Fruit fly (Drosophila melanogaster) whole organism, embryonic: ENCODE data around the gene cert.

Source experiments
- Ada2b ChIP-seq: fragments of 200-800 bp; sonication (Bioruptor generic); IDR thresholded peaks from 2 replicates; pipeline ENCODE4 v1.3.6; 2022; ENCODE audit warnings: missing biosample characterization, missing genetic modification characterization
- Adf1 ChIP-seq: fragments of 200-800 bp; sonication (Bioruptor generic); IDR thresholded peaks from 2 replicates; pipeline ENCODE4 v1.3.6; 2022; ENCODE audit warnings: missing biosample characterization, missing genetic modification characterization
- Atf-2 ChIP-seq: fragments of 200-800 bp; sonication (Bioruptor generic); optimal IDR thresholded peaks from 2 replicates; lab custom pipeline; 2016; ENCODE audit warnings: missing biosample characterization, missing genetic modification characterization
- Bdp1 ChIP-seq: fragments of 200-800 bp; sonication (Bioruptor generic); optimal IDR thresholded peaks from 3 replicates; lab custom pipeline; 2016; ENCODE audit warnings: missing biosample characterization, missing genetic modification characterization
- CG10274 ChIP-seq: fragments of 200-800 bp; sonication (Bioruptor generic); optimal IDR thresholded peaks from 3 replicates; lab custom pipeline; 2017; ENCODE audit warnings: missing biosample characterization, mild to moderate bottlenecking, missing genetic modification characterization
- CG10366 ChIP-seq: fragments of 200-800 bp; sonication (Bioruptor generic); IDR thresholded peaks from 2 replicates; pipeline ENCODE4 v1.3.6; 2022; ENCODE audit warnings: missing biosample characterization, missing genetic modification characterization
- CG11247 ChIP-seq: fragments of 200-800 bp; sonication (Bioruptor generic); IDR thresholded peaks from 2 replicates; pipeline ENCODE4 v1.3.6; 2022; ENCODE audit warnings: missing biosample characterization, missing genetic modification characterization
- CG11456 ChIP-seq: fragments of 200-800 bp; sonication (Bioruptor generic); IDR thresholded peaks from 3 replicates; pipeline ENCODE4 v1.3.6; 2022; ENCODE audit warnings: missing biosample characterization, missing genetic modification characterization
- CG11696 ChIP-seq: fragments of 200-800 bp; sonication (Bioruptor generic); IDR thresholded peaks from 2 replicates; pipeline ENCODE4 v1.3.6; 2022; ENCODE audit warnings: missing biosample characterization, missing genetic modification characterization
- CG1647 ChIP-seq: fragments of 200-800 bp; sonication (Bioruptor generic); optimal IDR thresholded peaks from 3 replicates; lab custom pipeline; 2016; ENCODE audit warnings: missing biosample characterization, missing genetic modification characterization
- CG17612 ChIP-seq: fragments of 200-800 bp; sonication (Bioruptor generic); IDR thresholded peaks from 2 replicates; pipeline ENCODE4 v1.3.6; 2022; ENCODE audit warnings: missing biosample characterization, missing genetic modification characterization
- CG17829 ChIP-seq: fragments of 200-800 bp; optimal IDR thresholded peaks from 2 replicates; lab custom pipeline; 2019; ENCODE audit warnings: missing biosample characterization, mild to moderate bottlenecking, missing genetic modification characterization, moderate library complexity
- CG2875 ChIP-seq: fragments of 200-800 bp; sonication (Bioruptor generic); optimal IDR thresholded peaks from 2 replicates; lab custom pipeline; 2017; ENCODE audit warnings: missing biosample characterization, mild to moderate bottlenecking, missing genetic modification characterization, missing genetic modification reagents
- CG30020 ChIP-seq: fragments of 200-800 bp; optimal IDR thresholded peaks from 2 replicates; lab custom pipeline; 2019; ENCODE audit warnings: missing biosample characterization, mild to moderate bottlenecking, missing genetic modification characterization, moderate library complexity
- CG3995 ChIP-seq: fragments of 200-800 bp; sonication (Bioruptor generic); optimal IDR thresholded peaks from 3 replicates; lab custom pipeline; 2016; ENCODE audit warnings: missing biosample characterization, missing genetic modification characterization
- CG43689 ChIP-seq: fragments of 200-800 bp; sonication (Bioruptor generic); IDR thresholded peaks from 2 replicates; pipeline ENCODE4 v1.3.6; 2022; ENCODE audit warnings: missing biosample characterization, missing genetic modification characterization
- CG6272 ChIP-seq: fragments of 200-800 bp; sonication (Bioruptor generic); IDR thresholded peaks from 2 replicates; pipeline ENCODE4 v1.3.6; 2022; ENCODE audit warnings: missing biosample characterization, missing genetic modification characterization
- CG6854 ChIP-seq: fragments of 200-800 bp; sonication (Bioruptor generic); optimal IDR thresholded peaks from 3 replicates; lab custom pipeline; 2017; ENCODE audit warnings: missing biosample characterization, mild to moderate bottlenecking, missing genetic modification characterization
- CG7745 ChIP-seq: fragments of 200-800 bp; sonication (Bioruptor generic); optimal IDR thresholded peaks from 2 replicates; lab custom pipeline; 2018; ENCODE audit warnings: missing biosample characterization, mild to moderate bottlenecking, missing genetic modification characterization, moderate library complexity
- CG8281 ChIP-seq: fragments of 200-800 bp; sonication (Bioruptor generic); optimal IDR thresholded peaks from 2 replicates; lab custom pipeline; 2018; ENCODE audit warnings: missing biosample characterization, mild to moderate bottlenecking, missing genetic modification characterization, moderate library complexity
- CG9215 ChIP-seq: fragments of 200-800 bp; sonication (Bioruptor generic); IDR thresholded peaks from 2 replicates; pipeline ENCODE4 v1.3.6; 2022; ENCODE audit warnings: missing biosample characterization, missing genetic modification characterization
- CG9932 ChIP-seq: fragments of 200-800 bp; sonication (Bioruptor generic); IDR thresholded peaks from 2 replicates; pipeline ENCODE4 v1.3.6; 2022; ENCODE audit warnings: missing biosample characterization, missing genetic modification characterization
- Deaf1 ChIP-seq: fragments of 200-800 bp; optimal IDR thresholded peaks from 3 replicates; lab custom pipeline; 2019; ENCODE audit warnings: missing biosample characterization, mild to moderate bottlenecking, missing genetic modification characterization, moderate library complexity
- Dfd ChIP-seq, 2 experiments: fragments of >200 bp; optimal IDR thresholded peaks; 2 replicates each; lab custom pipeline; 2017; ENCODE audit warnings: missing biosample characterization in 2 of 2, missing genetic modification characterization in 2 of 2
- HLH4C ChIP-seq: fragments of 200-800 bp; sonication (Bioruptor generic); IDR thresholded peaks from 3 replicates; pipeline ENCODE4 v1.3.6; 2022; ENCODE audit warnings: missing biosample characterization, missing genetic modification characterization; ENCODE audit not compliant: partially characterized antibody
- Hr39 ChIP-seq: fragments of >200 bp; optimal IDR thresholded peaks from 2 replicates; lab custom pipeline; 2017
- Max ChIP-seq: fragments of 200-800 bp; sonication (Bioruptor generic); optimal IDR thresholded peaks from 2 replicates; lab custom pipeline; 2016; ENCODE audit warnings: missing biosample characterization, mild to moderate bottlenecking, missing genetic modification characterization
- Mes4 ChIP-seq: fragments of 200-800 bp; sonication (Bioruptor generic); optimal IDR thresholded peaks from 2 replicates; lab custom pipeline; 2016; ENCODE audit warnings: missing biosample characterization, missing genetic modification characterization
- Neu2 ChIP-seq: fragments of 200-800 bp; sonication (Bioruptor generic); optimal IDR thresholded peaks from 3 replicates; lab custom pipeline; 2016; ENCODE audit warnings: missing biosample characterization, missing genetic modification characterization, borderline replicate concordance
- Nf-YA ChIP-seq: fragments of 200-800 bp; sonication (Bioruptor generic); IDR thresholded peaks from 2 replicates; pipeline ENCODE4 v1.3.6; 2022; ENCODE audit warnings: missing biosample characterization, missing genetic modification characterization
- NfI ChIP-seq: fragments of 200-800 bp; sonication (Bioruptor generic); optimal IDR thresholded peaks from 3 replicates; lab custom pipeline; 2018; ENCODE audit warnings: missing biosample characterization, mild to moderate bottlenecking, missing genetic modification characterization, moderate library complexity
- Rfx ChIP-seq: fragments of 200-800 bp; sonication (Bioruptor generic); IDR thresholded peaks from 2 replicates; pipeline ENCODE4 v1.3.6; 2022; ENCODE audit warnings: missing biosample characterization, missing genetic modification characterization
- Taf1 ChIP-seq: fragments of 200-800 bp; sonication (Bioruptor generic); IDR thresholded peaks from 2 replicates; pipeline ENCODE4 v1.3.6; 2022; ENCODE audit warnings: missing biosample characterization, missing genetic modification characterization
- abd-A ChIP-seq: fragments of 200-800 bp; sonication (Bioruptor generic); optimal IDR thresholded peaks from 3 replicates; lab custom pipeline; 2019; ENCODE audit warnings: missing biosample characterization, mild to moderate bottlenecking, missing genetic modification characterization, moderate library complexity
- aop ChIP-seq: fragments of 200-800 bp; sonication (Bioruptor generic); IDR thresholded peaks from 2 replicates; pipeline ENCODE4 v1.3.6; 2022; ENCODE audit warnings: missing biosample characterization, missing genetic modification characterization
- ara ChIP-seq: fragments of 200-800 bp; sonication (Bioruptor generic); IDR thresholded peaks from 2 replicates; pipeline ENCODE4 v1.3.6; 2022; ENCODE audit warnings: missing biosample characterization, missing genetic modification characterization
- ase ChIP-seq: fragments of 200-800 bp; sonication (Bioruptor generic); IDR thresholded peaks from 3 replicates; pipeline ENCODE4 v1.3.6; 2022; ENCODE audit warnings: missing biosample characterization, missing genetic modification characterization
- ato ChIP-seq: fragments of 200-800 bp; sonication (Bioruptor generic); IDR thresholded peaks from 2 replicates; pipeline ENCODE4 v1.3.6; 2022; ENCODE audit warnings: missing biosample characterization, missing genetic modification characterization; ENCODE audit not compliant: partially characterized antibody
- bbx ChIP-seq: fragments of 200-800 bp; sonication (Bioruptor generic); IDR thresholded peaks from 2 replicates; pipeline ENCODE4 v1.3.6; 2022; ENCODE audit warnings: missing biosample characterization, missing genetic modification characterization; ENCODE audit not compliant: partially characterized antibody
- croc ChIP-seq: fragments of 200-800 bp; sonication (Bioruptor generic); conservative IDR thresholded peaks from 3 replicates; pipeline ENCODE4 v1.3.6; 2022; ENCODE audit warnings: missing biosample characterization, missing genetic modification characterization
- ewg ChIP-seq: fragments of 200-800 bp; sonication (Bioruptor generic); optimal IDR thresholded peaks from 3 replicates; lab custom pipeline; 2017; ENCODE audit warnings: mild to moderate bottlenecking, missing biosample characterization, missing genetic modification reagents, missing genetic modification characterization
- fd96Cb ChIP-seq: fragments of 200-800 bp; sonication (Bioruptor generic); optimal IDR thresholded peaks from 2 replicates; lab custom pipeline; 2018; ENCODE audit warnings: missing biosample characterization, mild to moderate bottlenecking, missing genetic modification characterization, moderate library complexity
- fru ChIP-seq: fragments of >200 bp; optimal IDR thresholded peaks from 2 replicates; lab custom pipeline; 2017
- gce ChIP-seq: fragments of 200-800 bp; sonication (Bioruptor generic); IDR thresholded peaks from 3 replicates; pipeline ENCODE4 v1.3.6; 2022; ENCODE audit warnings: missing biosample characterization, missing genetic modification characterization
- grn ChIP-seq: fragments of 200-800 bp; sonication (Bioruptor generic); optimal IDR thresholded peaks from 3 replicates; lab custom pipeline; 2017; ENCODE audit warnings: missing biosample characterization, missing genetic modification characterization
- h ChIP-seq: fragments of >200 bp; optimal IDR thresholded peaks from 2 replicates; lab custom pipeline; 2017
- odd ChIP-seq: fragments of 200-800 bp; sonication (Bioruptor generic); optimal IDR thresholded peaks from 2 replicates; lab custom pipeline; 2017; ENCODE audit warnings: missing biosample characterization, mild to moderate bottlenecking, missing genetic modification characterization
- pan ChIP-seq, 4 experiments: fragments of >200 bp in 3 of 4; fragments of 200-800 bp in 1 of 4; sonication (Bioruptor generic) in 1 of 4; optimal IDR thresholded peaks in 3 of 4; IDR thresholded peaks in 1 of 4; 2 replicates each; pipeline versions ENCODE4 v1.3.6 to Lab custom; 2017 to 2022; ENCODE audit warnings: missing biosample characterization in 2 of 4, missing genetic modification characterization in 2 of 4, mixed read lengths in 1 of 4
- pb ChIP-seq: fragments of 200-800 bp; sonication (Bioruptor generic); optimal IDR thresholded peaks from 3 replicates; lab custom pipeline; 2016; ENCODE audit warnings: missing biosample characterization, missing genetic modification characterization
- scrt ChIP-seq: fragments of 200-800 bp; sonication (Bioruptor generic); optimal IDR thresholded peaks from 2 replicates; lab custom pipeline; 2018; ENCODE audit warnings: missing biosample characterization, mild to moderate bottlenecking, missing genetic modification characterization, moderate library complexity
- sens-2 ChIP-seq: fragments of 200-800 bp; sonication (Bioruptor generic); IDR thresholded peaks from 2 replicates; pipeline ENCODE4 v1.3.6; 2022; ENCODE audit warnings: missing biosample characterization, missing genetic modification characterization
- slou ChIP-seq: fragments of 200-800 bp; sonication (Bioruptor generic); optimal IDR thresholded peaks from 3 replicates; lab custom pipeline; 2016; ENCODE audit warnings: missing biosample characterization, missing genetic modification characterization
- so ChIP-seq: fragments of 200-800 bp; sonication (Bioruptor generic); IDR thresholded peaks from 3 replicates; pipeline ENCODE4 v1.3.6; 2022; ENCODE audit warnings: missing biosample characterization, missing genetic modification characterization
- tin ChIP-seq: fragments of 200-800 bp; sonication (Bioruptor generic); optimal IDR thresholded peaks from 3 replicates; lab custom pipeline; 2016; ENCODE audit warnings: missing biosample characterization, missing genetic modification characterization
- unpg ChIP-seq: fragments of 200-800 bp; sonication (Bioruptor generic); optimal IDR thresholded peaks from 3 replicates; lab custom pipeline; 2018; ENCODE audit warnings: missing biosample characterization, mild to moderate bottlenecking, missing genetic modification characterization, moderate library complexity

cert gene

DNA sequence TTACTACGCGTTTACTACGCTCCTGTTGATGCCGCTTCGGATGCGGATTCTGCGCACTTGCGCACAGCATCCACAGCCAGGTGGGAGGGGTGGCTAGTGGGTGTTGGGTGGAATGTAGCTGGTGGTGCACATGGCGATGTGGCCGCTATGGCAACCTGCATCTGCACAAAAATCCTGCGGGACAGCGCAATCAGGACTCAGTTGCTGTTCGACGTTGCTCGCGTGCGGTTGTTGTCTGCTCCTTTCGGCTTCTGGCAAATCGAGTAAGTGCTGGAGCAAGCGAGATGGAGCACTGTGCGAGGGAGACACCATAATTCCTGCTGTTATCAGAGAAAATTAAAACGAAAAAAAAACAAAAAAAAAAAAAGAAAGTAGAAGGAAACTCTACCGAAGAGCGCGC is 48.7 kb downstream of the cert start (continued):
- TF ChIP-seq CG9932 (GFP tag; lab: Robert Waterston, UW): no peak
- no peak for TF ChIP-seq CG9215 (GFP tag; lab: Robert Waterston, UW)
- TF ChIP-seq unpg (GFP tag; lab: Kevin White, UChicago): no peak
- TF ChIP-seq ase (GFP tag; lab: Robert Waterston, UW): no peak
- no peak for TF ChIP-seq Atf-2 (GFP tag; lab: Kevin White, UChicago)
- no peak for TF ChIP-seq Bdp1
- peak; percentile 23 for TF ChIP-seq abd-A
- TF ChIP-seq Adf1 (GFP tag; lab: Robert Waterston, UW): peak; percentile 17; the same call in 1 of the 2 replicates
- TF ChIP-seq sens-2 (GFP tag; lab: Robert Waterston, UW): no peak
- peak; percentile 24 for TF ChIP-seq Deaf1 (tag; lab: Kevin White, UChicago)
- TF ChIP-seq bbx (GFP tag; lab: Robert Waterston, UW): no peak
- no peak for TF ChIP-seq CG11247 (GFP tag; lab: Robert Waterston, UW)
- TF ChIP-seq grn (GFP tag; lab: Kevin White, UChicago): no peak
- no peak for TF ChIP-seq fd96Cb
- TF ChIP-seq ara (GFP tag; lab: Robert Waterston, UW): no peak
- no peak for TF ChIP-seq Nf-YA (GFP tag; lab: Robert Waterston, UW)
- no peak for TF ChIP-seq Max (GFP tag; lab: Kevin White, UChicago)
- TF ChIP-seq scrt: peak; percentile 6
- no peak for TF ChIP-seq Neu2 (GFP tag; lab: Kevin White, UChicago)
- 0 out of 3 replicates have a peak, but pooled peaks have one; percentile 18 for TF ChIP-seq HLH4C (GFP tag; lab: Robert Waterston, UW)
- no peak for TF ChIP-seq h (lab: Kevin White, UChicago)
- TF ChIP-seq CG6272 (GFP tag; lab: Robert Waterston, UW): no peak
- no peak for TF ChIP-seq CG17612 (GFP tag; lab: Robert Waterston, UW)
- no peak for TF ChIP-seq CG8281
- TF ChIP-seq Hr39 (lab: Kevin White, UChicago): no peak
- TF ChIP-seq CG10366 (GFP tag; lab: Robert Waterston, UW): no peak
- no peak for TF ChIP-seq pan (optimal IDR thresholded peaks at IDR 0.05; lab: Kevin White, UChicago)
- TF ChIP-seq pan (GFP tag; optimal IDR thresholded peaks at IDR 0.05 in 1 of 2, IDR thresholded peaks at IDR 0.05 in 1 of 2): no peak
- TF ChIP-seq Ada2b: no peak
- no peak for TF ChIP-seq Dfd (GFP tag; optimal IDR thresholded peaks at IDR 0.05; lab: Kevin White, UChicago)
- TF ChIP-seq CG11456 (GFP tag; lab: Robert Waterston, UW): 0 out of 3 replicates have a peak, but pooled peaks have one; percentile 52
- TF ChIP-seq CG11696 (GFP tag; lab: Robert Waterston, UW): no peak
- no peak for TF ChIP-seq CG10274 (GFP tag; lab: Kevin White, UChicago)
- no peak for TF ChIP-seq so (GFP tag; lab: Robert Waterston, UW)
- no peak for TF ChIP-seq CG30020 (tag; lab: Kevin White, UChicago)
- TF ChIP-seq ewg (GFP tag; lab: Kevin White, UChicago): peak; percentile 82
- no peak for TF ChIP-seq gce (GFP tag; lab: Robert Waterston, UW)
- TF ChIP-seq Taf1: no peak
- TF ChIP-seq CG7745 (tag; lab: Kevin White, UChicago): no peak
- no peak for TF ChIP-seq CG2875 (GFP tag; lab: Kevin White, UChicago)
- no peak for TF ChIP-seq pb (GFP tag; lab: Kevin White, UChicago)
- TF ChIP-seq odd: no peak
- TF ChIP-seq fru: no peak
- peak; percentile 45; the same call in 1 of the 2 replicates for TF ChIP-seq Rfx

DNA sequence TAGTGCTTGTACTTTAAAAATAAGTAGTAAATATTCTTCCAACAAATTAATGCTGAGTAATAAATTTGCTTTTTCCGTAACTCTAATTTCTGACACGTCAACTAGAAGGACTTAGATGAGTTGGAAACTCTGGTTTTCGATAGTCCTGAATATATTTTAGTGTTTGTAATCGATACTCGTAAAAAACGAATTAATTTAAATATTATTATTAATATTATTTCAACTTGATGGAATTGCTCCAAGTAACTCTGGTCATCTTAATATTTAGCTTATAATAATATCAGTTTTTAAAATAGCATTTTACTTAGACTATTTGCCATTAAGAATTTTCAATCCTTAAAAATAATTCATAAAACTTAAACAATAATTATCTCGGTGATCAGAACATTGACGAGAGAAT is 49.2 kb downstream of the cert start, which contains the start of gene CG7213:
CG7213 (minus strand) TSS at position 101 of the 400 bp plus-strand sequence.
- TF ChIP-seq Mes4 (no peak), aop (GFP tag; lab: Robert Waterston, UW) (no peak), tin (no peak), NfI (no peak), croc (GFP tag; lab: Robert Waterston, UW) (no peak), CG1647 (no peak), CG6854 (GFP tag; lab: Kevin White, UChicago) (no peak), slou (GFP tag; lab: Kevin White, UChicago) (no peak), CG17829 (no peak), ato (GFP tag; lab: Robert Waterston, UW) (no peak), CG43689 (no peak), pb (GFP tag; lab: Kevin White, UChicago) (no peak), CG3995 (GFP tag; lab: Kevin White, UChicago) (no peak)
